Fruit fly (Drosophila melanogaster): Measurements from ENCODE around the gene Hcs.

Hcs gene

DNA sequence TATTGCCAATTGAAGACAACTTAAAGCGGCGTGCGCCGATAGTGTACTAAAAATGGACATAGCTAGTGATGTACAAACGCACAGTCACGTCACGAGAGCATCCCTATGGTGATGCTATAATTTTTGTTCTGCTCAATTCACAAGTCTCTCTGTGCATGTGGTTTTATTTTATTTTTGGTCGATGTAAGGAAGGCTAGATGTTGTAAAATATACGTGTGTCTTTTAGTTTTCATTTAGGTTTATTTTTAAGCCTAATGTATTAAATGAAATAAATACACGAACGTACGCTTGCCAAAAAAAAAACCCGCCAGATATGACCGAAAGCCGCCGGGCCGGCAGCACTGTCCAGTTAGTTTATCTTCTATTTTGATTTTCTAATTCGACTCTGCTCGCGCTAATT, at the start of gene Hcs, which contains the start of the genes CG45100 and HDAC3:
TSS of gene Hcs (plus strand) at position 349 of the 400 bp plus-strand sequence.
TSS of gene CG45100 (minus strand) at position 50 of the 400 bp plus-strand sequence.
TSS of gene HDAC3 (minus strand) at position 50 of the 400 bp plus-strand sequence.
- TF ChIP-seq psq (GFP tag; optimal IDR thresholded peaks at IDR 0.05) (peak; percentile 36), ey (GFP tag; optimal IDR thresholded peaks at IDR 0.05) (peak; percentile 43), Abd-B (GFP tag; optimal IDR thresholded peaks at IDR 0.05) (no peak), woc (GFP tag; optimal IDR thresholded peaks at IDR 0.05) (peak; percentile 94), Myc (optimal IDR thresholded peaks at IDR 0.05) (peak; percentile 100), sv (GFP tag; optimal IDR thresholded peaks at IDR 0.05) (peak; percentile 22), foxo (GFP tag; optimal IDR thresholded peaks at IDR 0.05) (no peak), GATAd (GFP tag; optimal IDR thresholded peaks at IDR 0.05) (no peak), CG9705 (GFP tag; optimal IDR thresholded peaks at IDR 0.05) (peak; percentile 19)

DNA sequence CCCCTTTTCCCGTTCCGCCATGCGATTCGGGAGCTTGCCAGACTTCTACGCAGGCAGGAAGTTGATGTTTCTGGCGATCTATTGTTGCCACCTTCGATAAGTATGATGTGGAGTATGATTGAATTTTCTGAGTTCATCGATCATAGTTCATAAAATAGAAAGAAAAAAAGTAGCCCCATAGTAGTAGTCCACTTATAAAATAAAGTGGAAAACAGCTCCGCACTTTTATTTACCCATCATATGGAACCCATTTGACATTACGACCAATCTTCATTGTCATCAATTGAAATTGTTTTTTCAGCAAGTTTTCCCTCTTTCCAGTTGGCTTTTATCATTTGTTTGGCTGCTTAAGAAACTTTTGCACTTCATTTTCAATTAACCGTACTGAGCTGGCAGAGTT, 47.5 kb upstream of the Hcs start, which contains the start of gene CG12147:
TSS of gene CG12147 (minus strand) at position 101 of the 400 bp plus-strand sequence.
- TF ChIP-seq psq (GFP tag; optimal IDR thresholded peaks at IDR 0.05) = no peak

DNA sequence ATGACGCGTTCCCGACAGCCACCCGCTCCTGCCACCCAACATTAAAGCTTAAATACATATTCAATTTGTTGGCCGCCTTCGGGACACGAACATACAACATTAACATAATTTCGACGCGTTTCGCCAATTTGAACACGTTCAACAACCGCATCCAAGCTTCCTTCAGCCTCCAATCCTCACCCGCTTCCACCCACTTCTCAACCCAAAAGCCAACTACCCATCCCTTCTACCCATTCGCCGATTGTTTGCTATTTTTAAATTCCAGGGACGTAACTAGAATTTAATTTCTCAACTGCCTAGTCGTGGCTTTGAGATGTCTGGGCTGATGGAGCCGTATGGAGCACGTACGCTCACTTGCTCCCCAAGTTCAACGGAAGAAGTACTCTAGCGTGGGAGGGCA, 44.9 kb upstream of the Hcs start:
- TF ChIP-seq brk (GFP tag; optimal IDR thresholded peaks at IDR 0.05) = no peak
- no peak for TF ChIP-seq Rel (GFP tag; optimal IDR thresholded peaks at IDR 0.05)
- no peak for TF ChIP-seq Rel (tag; optimal IDR thresholded peaks at IDR 0.05)
- TF ChIP-seq Sp1 (GFP tag; optimal IDR thresholded peaks at IDR 0.05) = no peak
- TF ChIP-seq Dfd (GFP tag; optimal IDR thresholded peaks at IDR 0.05) = no peak
- TF ChIP-seq lola (GFP tag; optimal IDR thresholded peaks at IDR 0.05) = no peak
- TF ChIP-seq jim (GFP tag; optimal IDR thresholded peaks at IDR 0.05) = no peak
- no peak for TF ChIP-seq Dif (GFP tag; optimal IDR thresholded peaks at IDR 0.05; ENCODE audit: partially characterized antibody)
- TF ChIP-seq pan (optimal IDR thresholded peaks at IDR 0.05) = no peak
- TF ChIP-seq Hr78 (GFP tag; optimal IDR thresholded peaks at IDR 0.05) = no peak
- TF ChIP-seq Hnf4 (GFP tag; optimal IDR thresholded peaks at IDR 0.05) = no peak
- TF ChIP-seq h (GFP tag; optimal IDR thresholded peaks at IDR 0.05) = no peak
- no peak for TF ChIP-seq usp (GFP tag; optimal IDR thresholded peaks at IDR 0.05)
- TF ChIP-seq dl (GFP tag; optimal IDR thresholded peaks at IDR 0.05; ENCODE audit: insufficient read depth in 1 of 2, partially characterized antibody in 2 of 2) = no peak
- TF ChIP-seq woc (GFP tag; optimal IDR thresholded peaks at IDR 0.05) = no peak
- no peak for TF ChIP-seq br (GFP tag; optimal IDR thresholded peaks at IDR 0.05)
- no peak for TF ChIP-seq psq (GFP tag; optimal IDR thresholded peaks at IDR 0.05)
- TF ChIP-seq Abd-B (GFP tag; optimal IDR thresholded peaks at IDR 0.05) = no peak
- TF ChIP-seq HLH106 (tag; optimal IDR thresholded peaks at IDR 0.05) = no peak
- no peak for TF ChIP-seq Hr83 (GFP tag; optimal IDR thresholded peaks at IDR 0.05; ENCODE audit: poor library complexity, severe bottlenecking)
- TF ChIP-seq ey (GFP tag; optimal IDR thresholded peaks at IDR 0.05) = no peak

DNA sequence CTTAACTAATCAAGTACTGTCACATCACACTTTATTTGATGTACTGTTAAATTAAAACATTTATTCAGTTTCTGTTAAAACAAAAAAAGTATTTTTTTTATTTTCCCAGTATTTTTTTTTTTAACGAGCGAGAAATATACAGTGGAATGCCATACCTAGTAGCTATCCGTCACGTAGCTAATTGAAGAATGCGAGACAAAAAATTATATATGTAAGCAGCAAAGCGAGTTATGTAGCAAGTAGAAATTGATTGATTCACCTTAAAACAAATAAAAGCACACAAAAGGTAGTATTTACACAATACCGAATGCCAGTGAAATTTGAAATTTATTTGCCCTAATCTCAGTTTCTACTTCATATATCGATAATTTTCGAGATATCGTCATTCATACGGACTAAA, 35.9 kb upstream of the Hcs start:
- TF ChIP-seq Hr83 (GFP tag; optimal IDR thresholded peaks at IDR 0.05; ENCODE audit: poor library complexity, severe bottlenecking) (no peak), Myc (optimal IDR thresholded peaks at IDR 0.05) (no peak), CrebA (GFP tag; optimal IDR thresholded peaks at IDR 0.05; ENCODE audit: borderline replicate concordance) (no peak), usp (GFP tag; optimal IDR thresholded peaks at IDR 0.05) (no peak), brk (GFP tag; optimal IDR thresholded peaks at IDR 0.05) (no peak), Vsx2 (GFP tag; optimal IDR thresholded peaks at IDR 0.05; ENCODE audit: partially characterized antibody) (peak; percentile 25), lola (GFP tag; optimal IDR thresholded peaks at IDR 0.05) (no peak), Mio (GFP tag; optimal IDR thresholded peaks at IDR 0.05) (no peak), Sp1 (GFP tag; optimal IDR thresholded peaks at IDR 0.05) (no peak), Abd-B (GFP tag; optimal IDR thresholded peaks at IDR 0.05) (no peak), GATAd (GFP tag; optimal IDR thresholded peaks at IDR 0.05) (no peak), woc (GFP tag; optimal IDR thresholded peaks at IDR 0.05) (no peak), CG32264 (GFP tag; optimal IDR thresholded peaks at IDR 0.05) (no peak), Dfd (GFP tag; optimal IDR thresholded peaks at IDR 0.05) (no peak), Dif (GFP tag; optimal IDR thresholded peaks at IDR 0.05; ENCODE audit: partially characterized antibody) (peak; percentile 54)

DNA sequence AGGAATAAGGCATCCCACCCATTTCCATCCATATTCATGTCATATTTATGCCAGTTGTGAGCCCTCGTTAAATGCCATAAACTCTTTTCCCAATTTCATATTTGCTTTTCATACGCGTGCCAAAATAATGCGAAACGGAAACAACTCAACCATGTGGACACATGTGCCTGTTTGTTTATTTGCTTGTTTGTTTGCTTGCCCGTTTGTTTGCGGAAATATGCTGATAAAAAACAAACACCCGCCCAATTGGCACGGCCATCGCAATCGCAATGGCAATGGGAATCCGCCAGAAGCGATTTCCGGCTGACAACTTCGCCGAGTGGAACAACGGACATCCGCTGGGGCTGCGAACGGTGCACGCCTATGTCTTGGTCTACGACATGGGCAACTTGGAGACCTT, 20.4 kb upstream of the Hcs start:
- TF ChIP-seq jim (GFP tag; optimal IDR thresholded peaks at IDR 0.05) = no peak
- TF ChIP-seq Jra (GFP tag; optimal IDR thresholded peaks at IDR 0.05) = peak; percentile 35
- no peak for TF ChIP-seq dl (GFP tag; optimal IDR thresholded peaks at IDR 0.05; ENCODE audit: insufficient read depth in 1 of 2, partially characterized antibody in 2 of 2)
- no peak for TF ChIP-seq sage (GFP tag; optimal IDR thresholded peaks at IDR 0.05)
- TF ChIP-seq sv (GFP tag; optimal IDR thresholded peaks at IDR 0.05) = no peak
- TF ChIP-seq OdsH (GFP tag; optimal IDR thresholded peaks at IDR 0.05) = peak; percentile 53
- peak; percentile 24 for TF ChIP-seq dmrt93B (GFP tag; optimal IDR thresholded peaks at IDR 0.05)
- no peak for TF ChIP-seq GATAd (GFP tag; optimal IDR thresholded peaks at IDR 0.05)
- TF ChIP-seq Abd-B (GFP tag; optimal IDR thresholded peaks at IDR 0.05) = no peak
- no peak for TF ChIP-seq ey (GFP tag; optimal IDR thresholded peaks at IDR 0.05)
- TF ChIP-seq Hr83 (GFP tag; optimal IDR thresholded peaks at IDR 0.05; ENCODE audit: poor library complexity, severe bottlenecking) = peak; percentile 84
- peak; percentile 52 for TF ChIP-seq h (GFP tag; optimal IDR thresholded peaks at IDR 0.05)
- peak; percentile 17 for TF ChIP-seq fru (GFP tag; optimal IDR thresholded peaks at IDR 0.05)
- TF ChIP-seq Hnf4 (GFP tag; optimal IDR thresholded peaks at IDR 0.05) = no peak
- peak; percentile 54 for TF ChIP-seq rgr (GFP tag; optimal IDR thresholded peaks at IDR 0.05)
- TF ChIP-seq Dfd (GFP tag; optimal IDR thresholded peaks at IDR 0.05) = no peak
- TF ChIP-seq CG32264 (GFP tag; optimal IDR thresholded peaks at IDR 0.05) = no peak
- TF ChIP-seq foxo (GFP tag; optimal IDR thresholded peaks at IDR 0.05) = peak in 1 of 2 experiments; percentile 26
- no peak for TF ChIP-seq Sp1 (GFP tag; optimal IDR thresholded peaks at IDR 0.05)
